Fruit fly (Drosophila melanogaster) ovary, adult (tissue): ENCODE data around the gene CG31174.

Source experiments
- CG17801 ChIP-seq: fragments of 200-800 bp; optimal IDR thresholded peaks from 2 replicates; lab custom pipeline; 2019; ENCODE audit warnings: missing biosample characterization, mild to moderate bottlenecking, missing genetic modification characterization, moderate library complexity; ENCODE audit not compliant: partially characterized antibody

CG31174 gene

dm6 chr3R:21852579-21853233 is 16.6 kb downstream of the CG31174 start:
- TF ChIP-seq CG17801 (GFP tag; lab: Kevin White, UChicago) = peak; percentile 68

- TF ChIP-seq CG17801 (GFP tag; lab: Kevin White, UChicago) = no peak
Observed at dm6 chr3R:21851592-21852578, 17.4 kb downstream of the CG31174 start.

- TF ChIP-seq CG17801 (GFP tag; lab: Kevin White, UChicago) = no peak
Observed at dm6 chr3R:21849988-21850460, 19.3 kb downstream of the CG31174 start.

dm6 chr3R:21848987-21849442 is 20.3 kb downstream of the CG31174 start:
- TF ChIP-seq CG17801 (GFP tag; lab: Kevin White, UChicago) = peak; percentile 94

- TF ChIP-seq CG17801 (GFP tag; lab: Kevin White, UChicago) = no peak
Observed at dm6 chr3R:21848271-21848670, 21.0 kb downstream of the CG31174 start.

- no peak for TF ChIP-seq CG17801 (GFP tag; lab: Kevin White, UChicago)
Observed at dm6 chr3R:21847438-21847837, 21.9 kb downstream of the CG31174 start.

- TF ChIP-seq CG17801 (GFP tag; lab: Kevin White, UChicago) = no peak
Observed at dm6 chr3R:21846559-21846958, 22.8 kb downstream of the CG31174 start, which contains the start of gene Gr93d. Gr93d (minus strand) TSS chr3R:21846659.

dm6 chr3R:21845165-21845564 is 24.1 kb downstream of the CG31174 start, which contains the start of gene Gr93c:
Gr93c (minus strand) TSS chr3R:21845265.
- TF ChIP-seq CG17801 (GFP tag; lab: Kevin White, UChicago) = no peak

- no peak for TF ChIP-seq CG17801 (GFP tag; lab: Kevin White, UChicago)
Observed at dm6 chr3R:21843665-21844064, 25.6 kb downstream of the CG31174 start, which contains the start of gene Gr93b. Gr93b (minus strand) TSS chr3R:21843765.

dm6 chr3R:21841474-21842376 is 27.6 kb downstream of the CG31174 start:
- no peak for TF ChIP-seq CG17801 (GFP tag; lab: Kevin White, UChicago)

- no peak for TF ChIP-seq CG17801 (GFP tag; lab: Kevin White, UChicago)
Observed at dm6 chr3R:21840432-21840831, 28.9 kb downstream of the CG31174 start.

- peak; percentile 92 for TF ChIP-seq CG17801 (GFP tag; lab: Kevin White, UChicago)
Observed at dm6 chr3R:21839636-21840035, 29.7 kb downstream of the CG31174 start.

dm6 chr3R:21838505-21838956 is 30.8 kb downstream of the CG31174 start:
- TF ChIP-seq CG17801 (GFP tag; lab: Kevin White, UChicago) = no peak
